Worm (Caenorhabditis elegans): Measurements from ENCODE around the gene T13C2.3.

Gene T13C2.3

DNA sequence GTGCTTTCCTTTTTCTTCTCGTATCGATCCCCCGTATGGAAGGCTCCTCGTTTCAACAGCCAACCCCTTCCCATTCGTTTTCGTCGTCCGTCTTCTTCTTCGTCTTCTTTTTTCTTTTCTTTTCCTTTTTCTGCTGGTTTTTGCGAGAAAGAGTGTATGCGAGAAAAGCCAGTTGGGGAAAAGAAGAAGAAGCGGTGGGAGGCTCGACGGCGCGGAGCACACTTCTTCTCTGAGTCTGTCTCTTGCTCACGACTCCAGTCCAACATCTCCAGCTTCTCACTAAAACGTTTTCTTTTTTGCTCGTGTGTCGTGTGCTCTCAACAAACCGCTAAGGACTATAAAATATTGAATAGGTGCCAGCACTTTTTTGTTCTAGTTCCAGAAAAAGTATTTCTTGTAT, 19.5 kb downstream of the T13C2.3 start:
- TF ChIP-seq nhr-25 (tag; optimal IDR thresholded peaks at IDR 0.05) (no peak), ceh-16 (tag; optimal IDR thresholded peaks at IDR 0.05) (no peak), aly-2 (tag; optimal IDR thresholded peaks at IDR 0.05) (no peak), lin-11 (tag; optimal IDR thresholded peaks at IDR 0.05) (peak; percentile 46), zag-1 (tag; optimal IDR thresholded peaks at IDR 0.05) (peak; percentile 55), ztf-1 (GFP tag; conservative IDR thresholded peaks at IDR 0.05) (no peak), nhr-12 (tag; optimal IDR thresholded peaks at IDR 0.05) (no peak), nhr-6 (tag; optimal IDR thresholded peaks at IDR 0.05) (no peak), ama-1 (optimal IDR thresholded peaks at IDR 0.05) (no peak), F13H6.1 (tag; optimal IDR thresholded peaks at IDR 0.05) (peak; percentile 0), R02D3.7 (tag; optimal IDR thresholded peaks at IDR 0.05) (no peak), unc-55 (GFP tag; optimal IDR thresholded peaks at IDR 0.05) (peak; percentile 82), nhr-129 (tag; optimal IDR thresholded peaks at IDR 0.05) (peak; percentile 40), C34F6.9 (tag; optimal IDR thresholded peaks at IDR 0.05) (peak; percentile 76), alr-1 (tag; optimal IDR thresholded peaks at IDR 0.05) (no peak), ztf-4 (tag; optimal IDR thresholded peaks at IDR 0.05) (no peak), lin-13 (GFP tag; optimal IDR thresholded peaks at IDR 0.05) (no peak), lsy-2 (tag; optimal IDR thresholded peaks at IDR 0.05) (peak in 1 of 2 experiments; percentile 38), elt-1 (tag; optimal IDR thresholded peaks at IDR 0.05) (no peak)

DNA sequence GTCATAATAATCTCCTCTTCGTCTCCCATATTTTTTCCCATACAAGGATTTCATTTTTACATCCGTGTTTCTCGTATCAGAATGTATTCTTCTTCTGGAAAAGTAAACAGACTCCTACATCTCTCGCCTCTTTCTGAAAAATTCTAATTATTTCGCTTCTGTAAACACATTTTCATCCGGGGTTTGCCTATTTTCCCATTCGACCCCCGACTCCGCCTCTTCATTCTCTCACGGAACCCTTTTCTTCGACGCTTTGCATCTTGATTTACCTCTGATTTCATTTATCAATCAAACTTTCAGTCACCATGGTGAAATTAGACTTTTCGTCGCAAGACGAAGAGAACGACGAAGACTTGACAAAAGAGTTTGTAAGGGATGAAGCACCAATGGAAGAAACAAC, 21.6 kb downstream of the T13C2.3 start, which contains the start of gene snt-1:
Gene snt-1 (plus strand): TSS at position 301 of the 400 bp plus-strand sequence.
- no peak for TF ChIP-seq ama-1 (optimal IDR thresholded peaks at IDR 0.05)
- no peak for TF ChIP-seq sma-9 (GFP tag; optimal IDR thresholded peaks at IDR 0.05)
- TF ChIP-seq sma-9 (tag; optimal IDR thresholded peaks at IDR 0.05), result no peak
- no peak for TF ChIP-seq lin-11 (tag; optimal IDR thresholded peaks at IDR 0.05)
- no peak for TF ChIP-seq unc-62 (GFP tag; optimal IDR thresholded peaks at IDR 0.05)
- TF ChIP-seq unc-39 (tag; optimal IDR thresholded peaks at IDR 0.05), result no peak
- TF ChIP-seq elt-1 (tag; optimal IDR thresholded peaks at IDR 0.05), result no peak
- no peak for TF ChIP-seq C34F6.9 (tag; optimal IDR thresholded peaks at IDR 0.05)
- TF ChIP-seq R02D3.7 (tag; optimal IDR thresholded peaks at IDR 0.05), result no peak

DNA sequence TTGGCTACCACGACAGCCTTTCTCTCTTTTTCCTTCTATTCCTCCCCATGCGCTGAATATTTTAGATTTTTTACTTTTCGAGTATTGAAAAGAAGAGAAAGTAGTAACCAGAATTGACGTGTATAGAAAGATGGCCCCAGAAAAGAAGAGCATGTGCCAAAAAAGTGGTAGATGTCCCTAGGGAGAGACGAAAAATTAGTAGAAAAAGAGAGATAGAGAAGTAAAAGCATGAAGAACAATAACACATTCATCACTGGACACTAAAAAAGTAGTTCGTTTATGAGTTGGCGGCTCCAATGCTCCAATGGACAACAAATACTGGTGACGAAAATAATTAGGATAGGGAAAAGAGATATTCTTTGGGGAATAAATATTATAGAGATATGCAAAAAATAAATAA, 23.5 kb downstream of the T13C2.3 start:
- TF ChIP-seq peb-1 (tag; optimal IDR thresholded peaks at IDR 0.05), result no peak
- no peak for TF ChIP-seq elt-3 (tag; optimal IDR thresholded peaks at IDR 0.05)
- TF ChIP-seq egl-27 (tag; optimal IDR thresholded peaks at IDR 0.05), result no peak
- TF ChIP-seq Y55F3AM.14 (GFP tag; optimal IDR thresholded peaks at IDR 0.05), result peak; percentile 1
- TF ChIP-seq lin-39 (tag; optimal IDR thresholded peaks at IDR 0.05), result peak; percentile 57
- TF ChIP-seq unc-55 (GFP tag; optimal IDR thresholded peaks at IDR 0.05), result no peak
- TF ChIP-seq lin-13 (GFP tag; optimal IDR thresholded peaks at IDR 0.05), result no peak
- no peak for TF ChIP-seq nhr-77 (tag; optimal IDR thresholded peaks at IDR 0.05)
- TF ChIP-seq nhr-25 (tag; optimal IDR thresholded peaks at IDR 0.05), result no peak
- TF ChIP-seq mab-5 (tag; optimal IDR thresholded peaks at IDR 0.05), result peak; percentile 21
- peak; percentile 20 for TF ChIP-seq C34F6.9 (tag; optimal IDR thresholded peaks at IDR 0.05)
- TF ChIP-seq F13H6.1 (tag; optimal IDR thresholded peaks at IDR 0.05), result no peak
- no peak for TF ChIP-seq nhr-129 (tag; optimal IDR thresholded peaks at IDR 0.05)
- no peak for TF ChIP-seq nhr-23 (tag; optimal IDR thresholded peaks at IDR 0.05)
- TF ChIP-seq unc-39 (tag; optimal IDR thresholded peaks at IDR 0.05), result no peak
- no peak for TF ChIP-seq skn-1 (tag; optimal IDR thresholded peaks at IDR 0.05)
- no peak for TF ChIP-seq sem-4 (tag; optimal IDR thresholded peaks at IDR 0.05)
- peak in 1 of 2 experiments; percentile 17 for TF ChIP-seq lsy-2 (tag; optimal IDR thresholded peaks at IDR 0.05)
- TF ChIP-seq sma-3 (GFP tag; optimal IDR thresholded peaks at IDR 0.05), result no peak
- no peak for TF ChIP-seq unc-62 (GFP tag; optimal IDR thresholded peaks at IDR 0.05)
- TF ChIP-seq elt-1 (tag; optimal IDR thresholded peaks at IDR 0.05), result no peak
- TF ChIP-seq fos-1 (tag; optimal IDR thresholded peaks at IDR 0.05), result no peak
- no peak for TF ChIP-seq ceh-82 (tag; optimal IDR thresholded peaks at IDR 0.05)
- TF ChIP-seq blmp-1 (tag; optimal IDR thresholded peaks at IDR 0.05; ENCODE audit: insufficient read depth), result no peak
- no peak for TF ChIP-seq R02D3.7 (tag; optimal IDR thresholded peaks at IDR 0.05)
- TF ChIP-seq mdl-1 (tag; optimal IDR thresholded peaks at IDR 0.05), result peak in 1 of 2 experiments; percentile 47
- TF ChIP-seq ceh-16 (tag; optimal IDR thresholded peaks at IDR 0.05), result no peak
- TF ChIP-seq nhr-11 (tag; optimal IDR thresholded peaks at IDR 0.05), result no peak
- TF ChIP-seq sma-9 (GFP tag; optimal IDR thresholded peaks at IDR 0.05), result peak; percentile 12
- no peak for TF ChIP-seq sma-9 (tag; optimal IDR thresholded peaks at IDR 0.05)
- no peak for TF ChIP-seq nhr-10 (tag; optimal IDR thresholded peaks at IDR 0.05)
- TF ChIP-seq gmeb-1 (tag; optimal IDR thresholded peaks at IDR 0.05), result no peak
- TF ChIP-seq ztf-1 (GFP tag; conservative IDR thresholded peaks at IDR 0.05), result no peak
- TF ChIP-seq crh-2 (tag; optimal IDR thresholded peaks at IDR 0.05), result peak; percentile 17
- TF ChIP-seq dmd-4 (tag; optimal IDR thresholded peaks at IDR 0.05), result no peak
- TF ChIP-seq ztf-11 (tag; optimal IDR thresholded peaks at IDR 0.05), result no peak
- TF ChIP-seq nhr-237 (tag; optimal IDR thresholded peaks at IDR 0.05), result no peak
- peak; percentile 35 for TF ChIP-seq zag-1 (tag; optimal IDR thresholded peaks at IDR 0.05)

All from whole organism, L2 larva.